Fruit fly (Drosophila melanogaster) whole organism, prepupa: ENCODE data around the gene CG7369.
"Not testable (repeated sequence)": the region's sequence is repeated elsewhere in the genome, so short reads cannot be mapped to it uniquely, and the experiment has no call there.

Experiments used
- Blimp-1 ChIP-seq: fragments of 200-800 bp; sonication (Bioruptor generic); optimal IDR thresholded peaks from 3 replicates; lab custom pipeline; 2017; ENCODE audit warnings: missing biosample characterization, missing genetic modification characterization, mild to moderate bottlenecking, moderate library complexity, missing genetic modification reagents
- CG10669 ChIP-seq: fragments of 200-800 bp; sonication (Bioruptor generic); optimal IDR thresholded peaks from 3 replicates; lab custom pipeline; 2018; ENCODE audit warnings: missing biosample characterization, mild to moderate bottlenecking, missing genetic modification characterization, moderate library complexity
- CG11762 ChIP-seq: fragments of 200-800 bp; sonication (Bioruptor generic); optimal IDR thresholded peaks from 3 replicates; lab custom pipeline; 2016; ENCODE audit warnings: missing biosample characterization, missing genetic modification characterization; ENCODE audit not compliant: insufficient read depth
- CG11902 ChIP-seq: fragments of 200-800 bp; sonication (Bioruptor generic); optimal IDR thresholded peaks from 3 replicates; lab custom pipeline; 2016; ENCODE audit warnings: missing biosample characterization, missing genetic modification characterization
- CG15336 ChIP-seq: fragments of 200-800 bp; sonication (Bioruptor generic); IDR thresholded peaks from 2 replicates; pipeline ENCODE4 v1.3.6; 2022; ENCODE audit warnings: missing biosample characterization, missing genetic modification characterization
- CG1621 ChIP-seq: fragments of 200-800 bp; sonication (Bioruptor generic); optimal IDR thresholded peaks from 3 replicates; lab custom pipeline; 2018; ENCODE audit warnings: missing biosample characterization, mild to moderate bottlenecking, missing genetic modification characterization
- CG16779 ChIP-seq: fragments of 200-800 bp; sonication (Bioruptor generic); optimal IDR thresholded peaks from 3 replicates; lab custom pipeline; 2017; ENCODE audit warnings: missing biosample characterization, mild to moderate bottlenecking, missing genetic modification characterization
- CG3032 ChIP-seq: fragments of 200-800 bp; optimal IDR thresholded peaks from 2 replicates; lab custom pipeline; 2019; ENCODE audit warnings: missing biosample characterization, mild to moderate bottlenecking, missing genetic modification characterization, moderate library complexity
- CG31627 ChIP-seq: fragments of 200-800 bp; sonication (Bioruptor generic); optimal IDR thresholded peaks from 3 replicates; lab custom pipeline; 2016; ENCODE audit warnings: missing biosample characterization, missing genetic modification characterization
- CG32006 ChIP-seq: fragments of 200-800 bp; sonication (Bioruptor generic); optimal IDR thresholded peaks from 3 replicates; lab custom pipeline; 2017; ENCODE audit warnings: missing biosample characterization, mild to moderate bottlenecking, missing genetic modification characterization
- CG3919 ChIP-seq: fragments of 200-800 bp; sonication (Bioruptor generic); optimal IDR thresholded peaks from 3 replicates; lab custom pipeline; 2016; ENCODE audit warnings: missing biosample characterization, missing genetic modification characterization
- CG4318 ChIP-seq: fragments of 200-800 bp; sonication (Bioruptor generic); optimal IDR thresholded peaks from 3 replicates; lab custom pipeline; 2017; ENCODE audit warnings: missing biosample characterization, mild to moderate bottlenecking, missing genetic modification characterization
- CG6792 ChIP-seq: fragments of 200-800 bp; sonication (Bioruptor generic); optimal IDR thresholded peaks from 3 replicates; lab custom pipeline; 2016; ENCODE audit warnings: missing biosample characterization, missing genetic modification characterization
- CG6808 ChIP-seq: fragments of 200-800 bp; sonication (Bioruptor generic); optimal IDR thresholded peaks from 3 replicates; lab custom pipeline; 2017; ENCODE audit warnings: missing biosample characterization, missing genetic modification characterization, mild to moderate bottlenecking, moderate library complexity, missing genetic modification reagents
- CG6854 ChIP-seq: fragments of 200-800 bp; sonication (Bioruptor generic); optimal IDR thresholded peaks from 2 replicates; lab custom pipeline; 2017; ENCODE audit warnings: missing biosample characterization, mild to moderate bottlenecking, missing genetic modification characterization
- CG7368 ChIP-seq: fragments of 200-800 bp; sonication (Bioruptor generic); optimal IDR thresholded peaks from 3 replicates; lab custom pipeline; 2016; ENCODE audit warnings: missing biosample characterization, missing genetic modification characterization
- CG8632 ChIP-seq: fragments of 200-800 bp; sonication (Bioruptor generic); optimal IDR thresholded peaks from 3 replicates; lab custom pipeline; 2016; ENCODE audit warnings: missing biosample characterization, missing genetic modification characterization
- CG9139 ChIP-seq: fragments of 200-800 bp; sonication (Bioruptor generic); optimal IDR thresholded peaks from 3 replicates; lab custom pipeline; 2017; ENCODE audit warnings: missing biosample characterization, mild to moderate bottlenecking, missing genetic modification characterization
- Eip75B ChIP-seq: fragments of 200-800 bp; sonication (Bioruptor generic); optimal IDR thresholded peaks from 3 replicates; lab custom pipeline; 2016; ENCODE audit warnings: missing biosample characterization, missing genetic modification characterization
- Ets21C ChIP-seq: fragments of 200-800 bp; sonication (Bioruptor generic); optimal IDR thresholded peaks from 3 replicates; lab custom pipeline; 2016; ENCODE audit warnings: missing biosample characterization, missing genetic modification characterization
- Ets96B ChIP-seq: fragments of 200-800 bp; optimal IDR thresholded peaks from 2 replicates; lab custom pipeline; 2019; ENCODE audit warnings: missing biosample characterization, mild to moderate bottlenecking, missing genetic modification characterization, moderate library complexity
- Gug ChIP-seq: fragments of 200-800 bp; sonication (Bioruptor generic); IDR thresholded peaks from 2 replicates; pipeline ENCODE4 v1.3.6; 2022; ENCODE audit warnings: missing biosample characterization, missing genetic modification characterization
- Hr39 ChIP-seq: fragments of 200-800 bp; sonication (Bioruptor generic); optimal IDR thresholded peaks from 2 replicates; lab custom pipeline; 2016; ENCODE audit warnings: missing biosample characterization, missing genetic modification characterization
- Hr4 ChIP-seq: fragments of 200-800 bp; sonication (Bioruptor generic); optimal IDR thresholded peaks from 3 replicates; lab custom pipeline; 2016; ENCODE audit warnings: missing biosample characterization, missing genetic modification characterization
- Smox ChIP-seq: fragments of 200-800 bp; sonication (Bioruptor generic); optimal IDR thresholded peaks from 3 replicates; lab custom pipeline; 2016; ENCODE audit warnings: missing biosample characterization, missing genetic modification characterization
- Sox15 ChIP-seq: fragments of 200-800 bp; sonication (Bioruptor generic); optimal IDR thresholded peaks from 3 replicates; lab custom pipeline; 2016; ENCODE audit warnings: missing biosample characterization, missing genetic modification characterization
- acj6 ChIP-seq: fragments of 200-800 bp; sonication (Bioruptor generic); optimal IDR thresholded peaks from 3 replicates; lab custom pipeline; 2016; ENCODE audit warnings: missing biosample characterization, missing genetic modification characterization
- dac ChIP-seq: fragments of 200-800 bp; sonication (Bioruptor generic); optimal IDR thresholded peaks from 2 replicates; lab custom pipeline; 2017; ENCODE audit warnings: missing biosample characterization, mild to moderate bottlenecking, missing genetic modification characterization
- dsx ChIP-seq: fragments of 200-800 bp; optimal IDR thresholded peaks from 3 replicates; lab custom pipeline; 2019; ENCODE audit warnings: missing biosample characterization, mild to moderate bottlenecking, missing genetic modification characterization, moderate library complexity; ENCODE audit not compliant: poor library complexity, severe bottlenecking
- esn ChIP-seq: fragments of 200-800 bp; sonication (Bioruptor generic); optimal IDR thresholded peaks from 2 replicates; lab custom pipeline; 2016; ENCODE audit warnings: missing biosample characterization, mild to moderate bottlenecking, missing genetic modification characterization, moderate library complexity
- fd59A ChIP-seq: fragments of 200-800 bp; sonication (Bioruptor generic); optimal IDR thresholded peaks from 2 replicates; lab custom pipeline; 2017; ENCODE audit warnings: missing biosample characterization, mild to moderate bottlenecking, missing genetic modification characterization, missing genetic modification reagents
- fd85E ChIP-seq: fragments of 200-800 bp; sonication (Bioruptor generic); optimal IDR thresholded peaks from 3 replicates; lab custom pipeline; 2016; ENCODE audit warnings: missing biosample characterization, missing genetic modification characterization
- fkh ChIP-seq: fragments of 200-800 bp; sonication (Bioruptor generic); optimal IDR thresholded peaks from 3 replicates; lab custom pipeline; 2017; ENCODE audit warnings: missing biosample characterization, mild to moderate bottlenecking, missing genetic modification characterization, moderate library complexity
- salr ChIP-seq, 2 experiments: fragments of 200-800 bp; sonication (Bioruptor generic); optimal IDR thresholded peaks; 3 replicates each; lab custom pipeline; 2016 to 2018; ENCODE audit warnings: missing biosample characterization in 2 of 2, missing genetic modification characterization in 2 of 2, mild to moderate bottlenecking in 1 of 2
- ss ChIP-seq, 2 experiments: fragments of 200-800 bp; sonication (Bioruptor generic); optimal IDR thresholded peaks; 2 replicates in 1 of 2; 3 replicates in 1 of 2; lab custom pipeline; 2017 to 2018; ENCODE audit warnings: mild to moderate bottlenecking in 2 of 2, missing biosample characterization in 2 of 2, missing genetic modification characterization in 2 of 2, moderate library complexity in 1 of 2
- svp ChIP-seq: fragments of 200-800 bp; sonication (Bioruptor generic); peaks from one replicate; lab custom pipeline; 2016; ENCODE audit warnings: missing biosample characterization, missing genetic modification characterization
- topi ChIP-seq: fragments of 200-800 bp; sonication (Bioruptor generic); optimal IDR thresholded peaks from 3 replicates; lab custom pipeline; 2016; ENCODE audit warnings: missing biosample characterization, missing genetic modification characterization
- vri ChIP-seq: fragments of 200-800 bp; sonication (Bioruptor generic); optimal IDR thresholded peaks from 3 replicates; lab custom pipeline; 2016; ENCODE audit warnings: missing biosample characterization, mild to moderate bottlenecking, missing genetic modification characterization

The CG7369 gene

DNA sequence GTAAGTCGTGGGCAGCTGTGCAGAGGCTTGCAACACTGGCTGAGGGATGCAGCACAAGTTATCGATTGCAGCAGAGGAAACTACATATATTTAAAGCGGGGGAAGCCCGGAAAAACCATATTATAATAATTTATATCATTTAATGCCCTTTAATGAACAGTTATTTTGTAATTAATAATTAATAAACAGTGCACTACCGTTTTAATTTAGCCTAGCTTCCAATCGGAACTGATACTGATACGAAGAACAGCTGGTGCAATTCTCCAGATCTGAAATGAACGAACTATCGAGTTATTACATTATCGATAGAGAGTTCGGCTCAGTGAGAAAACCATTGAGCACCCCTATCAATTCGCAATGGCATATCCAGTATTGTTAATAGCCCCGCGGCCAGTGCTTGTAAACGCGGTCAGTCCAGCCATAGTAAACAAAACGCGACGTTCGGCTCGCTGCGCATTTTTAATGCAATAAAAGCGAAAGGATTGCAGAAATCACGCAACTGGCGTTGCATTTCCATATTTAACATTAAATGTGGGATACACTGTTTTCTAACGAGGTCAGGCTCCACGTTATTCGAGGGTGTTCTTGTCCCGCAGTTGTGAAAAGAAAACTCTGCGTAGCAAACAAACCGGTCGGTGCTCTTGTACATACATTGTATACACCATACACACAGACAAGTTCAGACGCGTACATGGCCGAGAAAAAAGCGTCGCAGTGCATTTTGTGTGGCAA is at the start of gene CG7369 (continued):
- TF ChIP-seq Eip75B (peak; percentile 76), CG7368 (GFP tag; lab: Kevin White, UChicago) (peak; percentile 72), Hr39 (GFP tag; lab: Kevin White, UChicago) (peak; percentile 83), Hr4 (peak; percentile 85), ss (GFP tag; optimal IDR thresholded peaks at IDR 0.05; lab: Kevin White, UChicago) (peak in 1 of 2 experiments; percentile 83), CG15336 (peak; percentile 63), topi (peak; percentile 86), Ets96B (peak; percentile 76), CG31627 (peak; percentile 89)

DNA sequence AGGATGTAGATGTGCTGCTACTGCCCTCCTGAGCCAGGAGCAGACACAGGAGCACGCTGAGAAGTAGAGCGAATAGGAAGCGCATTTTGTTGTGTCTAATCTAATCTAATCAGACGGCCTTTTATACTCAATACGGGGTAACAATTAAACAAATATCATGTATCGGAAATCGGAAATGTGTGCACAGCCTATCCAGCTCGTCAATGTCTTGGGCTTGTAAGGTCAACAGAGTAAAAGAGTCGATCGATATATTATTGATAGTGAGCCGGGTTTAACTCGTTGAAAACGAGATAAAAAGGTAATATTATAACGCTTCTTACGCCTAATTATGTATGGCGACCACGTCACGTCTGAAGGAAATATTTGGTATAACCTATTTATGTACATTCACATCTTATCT is 49.2 kb upstream of the CG7369 start, which contains the start of gene CG14454:
CG14454 (minus strand) TSS at position 101 of the 400 bp plus-strand sequence.
- TF ChIP-seq CG6854, Ets21C, CG11762 (GFP tag; lab: Kevin White, UChicago): not testable (repeated sequence)

DNA sequence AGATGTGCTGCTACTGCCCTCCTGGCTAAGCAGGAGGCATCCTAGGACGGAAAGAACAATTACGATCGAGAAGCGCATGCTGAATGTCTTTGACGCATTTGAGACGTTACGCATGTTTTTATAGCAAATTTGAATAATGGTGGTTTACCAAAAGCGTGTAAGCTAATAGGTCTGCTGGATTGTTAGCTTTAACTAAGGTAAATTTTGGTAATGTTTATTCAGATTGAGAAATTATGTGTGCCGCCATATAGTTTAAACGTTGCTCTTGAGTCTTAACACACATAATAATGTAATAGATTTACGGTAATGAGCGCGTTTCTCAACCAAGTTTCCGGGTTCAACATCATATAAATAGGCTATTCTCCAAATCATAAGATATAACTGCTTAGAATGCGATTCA is 47.9 kb upstream of the CG7369 start, which contains the start of the genes CG12546 and CG14453:
CG12546 (minus strand) TSS at position 101 of the 400 bp plus-strand sequence.
CG14453 (plus strand) TSS at position 372 of the 400 bp plus-strand sequence.
- TF ChIP-seq CG31627, result no peak
- TF ChIP-seq Ets21C (GFP tag; lab: Kevin White, UChicago), result no peak
- TF ChIP-seq CG1621 (tag; lab: Kevin White, UChicago), result no peak
- no peak for TF ChIP-seq dsx
- TF ChIP-seq CG6808, result no peak
- TF ChIP-seq CG9139, result no peak
- no peak for TF ChIP-seq CG11762 (GFP tag; lab: Kevin White, UChicago)
- no peak for TF ChIP-seq fkh (GFP tag; lab: Kevin White, UChicago)
- no peak for TF ChIP-seq Gug (GFP tag; lab: Robert Waterston, UW)
- TF ChIP-seq CG16779 (tag; lab: Kevin White, UChicago), result no peak
- TF ChIP-seq Eip75B, result no peak
- TF ChIP-seq acj6 (GFP tag; lab: Kevin White, UChicago), result no peak
- TF ChIP-seq CG3919 (GFP tag; lab: Kevin White, UChicago), result no peak
- TF ChIP-seq topi, result no peak
- TF ChIP-seq fd59A (GFP tag; lab: Kevin White, UChicago), result no peak
- TF ChIP-seq CG4318 (GFP tag; lab: Kevin White, UChicago), result no peak
- TF ChIP-seq Hr4, result no peak
- TF ChIP-seq salr (GFP tag; optimal IDR thresholded peaks at IDR 0.05; lab: Kevin White, UChicago), result no peak
- TF ChIP-seq CG3032, result no peak
- no peak for TF ChIP-seq Blimp-1 (GFP tag; lab: Kevin White, UChicago)
- TF ChIP-seq, all 60 proteins: peak for 0

DNA sequence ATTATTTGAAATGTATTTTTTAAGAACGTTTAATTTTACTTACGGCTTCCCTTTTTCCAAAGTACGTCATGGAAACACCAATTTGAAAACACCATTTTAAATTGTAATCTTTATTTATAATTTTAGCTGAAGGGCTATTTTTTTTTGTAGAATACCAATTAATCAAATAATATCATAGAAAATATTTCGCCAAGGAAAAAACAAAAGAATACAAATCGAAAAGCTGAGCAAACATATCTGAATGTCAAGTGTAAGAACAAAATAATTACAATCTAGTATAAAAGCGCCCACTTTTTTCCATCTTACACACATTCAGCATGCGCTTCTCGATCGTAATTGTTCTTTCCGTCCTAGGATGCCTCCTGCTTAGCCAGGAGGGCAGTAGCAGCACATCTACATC is 45.9 kb upstream of the CG7369 start, which contains the start of gene CG14452:
CG14452 (plus strand) TSS at position 301 of the 400 bp plus-strand sequence.
- TF ChIP-seq Ets21C (GFP tag; lab: Kevin White, UChicago), result no peak
- no peak for TF ChIP-seq dac (GFP tag; lab: Kevin White, UChicago)
- TF ChIP-seq salr (GFP tag; optimal IDR thresholded peaks at IDR 0.05; lab: Kevin White, UChicago), result no peak
- TF ChIP-seq CG8632, result no peak
- no peak for TF ChIP-seq Blimp-1 (GFP tag; lab: Kevin White, UChicago)
- no peak for TF ChIP-seq CG3919 (GFP tag; lab: Kevin White, UChicago)
- TF ChIP-seq CG7368 (GFP tag; lab: Kevin White, UChicago), result no peak
- no peak for TF ChIP-seq vri (GFP tag; lab: Kevin White, UChicago)
- TF ChIP-seq fd85E (GFP tag; lab: Kevin White, UChicago), result no peak
- TF ChIP-seq CG11902, result no peak
- TF ChIP-seq fd59A (GFP tag; lab: Kevin White, UChicago), result no peak
- TF ChIP-seq Smox (GFP tag; lab: Kevin White, UChicago), result no peak
- no peak for TF ChIP-seq Sox15 (GFP tag; lab: Kevin White, UChicago)
- TF ChIP-seq CG6792 (GFP tag; lab: Kevin White, UChicago), result no peak
- no peak for TF ChIP-seq CG32006 (GFP tag; lab: Kevin White, UChicago)
- no peak for TF ChIP-seq dsx
- no peak for TF ChIP-seq svp (GFP tag; lab: Kevin White, UChicago)
- TF ChIP-seq CG3032, result no peak
- no peak for TF ChIP-seq esn (GFP tag; lab: Kevin White, UChicago)
- TF ChIP-seq CG10669 (GFP tag; lab: Kevin White, UChicago), result no peak
